Fruit fly (Drosophila melanogaster) whole organism, embryonic: Measurements from ENCODE around the gene PGAP1.

ENCODE experiments used
- Ada2b ChIP-seq: fragments of 200-800 bp; sonication (Bioruptor generic); IDR thresholded peaks from 2 replicates; pipeline ENCODE4 v1.3.6; 2022; ENCODE audit warnings: missing biosample characterization, missing genetic modification characterization
- CG10267 ChIP-seq: fragments of 200-800 bp; sonication (Bioruptor generic); optimal IDR thresholded peaks from 2 replicates; lab custom pipeline; 2018; ENCODE audit warnings: missing biosample characterization, mild to moderate bottlenecking, missing genetic modification characterization, moderate library complexity
- CG10366 ChIP-seq: fragments of 200-800 bp; sonication (Bioruptor generic); IDR thresholded peaks from 2 replicates; pipeline ENCODE4 v1.3.6; 2022; ENCODE audit warnings: missing biosample characterization, missing genetic modification characterization
- CG11093 ChIP-seq: fragments of 200-800 bp; sonication (Bioruptor generic); IDR thresholded peaks from 3 replicates; pipeline ENCODE4 v1.3.6; 2022; ENCODE audit warnings: missing biosample characterization, missing genetic modification characterization
- CG11696 ChIP-seq: fragments of 200-800 bp; sonication (Bioruptor generic); IDR thresholded peaks from 2 replicates; pipeline ENCODE4 v1.3.6; 2022; ENCODE audit warnings: missing biosample characterization, missing genetic modification characterization
- CG15073 ChIP-seq: fragments of 200-800 bp; sonication (Bioruptor generic); optimal IDR thresholded peaks from 2 replicates; lab custom pipeline; 2016; ENCODE audit warnings: missing biosample characterization, missing genetic modification characterization
- CG15601 ChIP-seq: fragments of 200-800 bp; sonication (Bioruptor generic); optimal IDR thresholded peaks from 3 replicates; lab custom pipeline; 2019; ENCODE audit warnings: missing biosample characterization, mild to moderate bottlenecking, missing genetic modification characterization, moderate library complexity
- CG1602 ChIP-seq: fragments of 200-800 bp; sonication (Bioruptor generic); optimal IDR thresholded peaks from 3 replicates; lab custom pipeline; 2016; ENCODE audit warnings: missing biosample characterization, missing genetic modification characterization
- CG1647 ChIP-seq: fragments of 200-800 bp; sonication (Bioruptor generic); optimal IDR thresholded peaks from 3 replicates; lab custom pipeline; 2016; ENCODE audit warnings: missing biosample characterization, missing genetic modification characterization
- CG16863 ChIP-seq: fragments of 200-800 bp; sonication (Bioruptor generic); optimal IDR thresholded peaks from 3 replicates; lab custom pipeline; 2016; ENCODE audit warnings: missing biosample characterization, missing genetic modification characterization
- CG17612 ChIP-seq: fragments of 200-800 bp; sonication (Bioruptor generic); IDR thresholded peaks from 2 replicates; pipeline ENCODE4 v1.3.6; 2022; ENCODE audit warnings: missing biosample characterization, missing genetic modification characterization
- CG17912 ChIP-seq: fragments of 200-800 bp; sonication (Bioruptor generic); optimal IDR thresholded peaks from 2 replicates; lab custom pipeline; 2018; ENCODE audit warnings: missing biosample characterization, mild to moderate bottlenecking, missing genetic modification characterization
- CG2678 ChIP-seq: fragments of 200-800 bp; sonication (Bioruptor generic); optimal IDR thresholded peaks from 3 replicates; lab custom pipeline; 2019; ENCODE audit warnings: missing biosample characterization, mild to moderate bottlenecking, missing genetic modification characterization, moderate library complexity
- CG4360 ChIP-seq: fragments of 200-800 bp; sonication (Bioruptor generic); IDR thresholded peaks from 2 replicates; pipeline ENCODE4 v1.3.6; 2022; ENCODE audit warnings: missing biosample characterization, missing genetic modification characterization
- CG43689 ChIP-seq: fragments of 200-800 bp; sonication (Bioruptor generic); IDR thresholded peaks from 2 replicates; pipeline ENCODE4 v1.3.6; 2022; ENCODE audit warnings: missing biosample characterization, missing genetic modification characterization
- CG4404 ChIP-seq: fragments of 200-800 bp; sonication (Bioruptor generic); IDR thresholded peaks from 2 replicates; pipeline ENCODE4 v1.3.6; 2022; ENCODE audit warnings: missing biosample characterization, missing genetic modification characterization
- CG6175 ChIP-seq: fragments of 200-800 bp; sonication (Bioruptor generic); IDR thresholded peaks from 3 replicates; pipeline ENCODE4 v1.3.6; 2022; ENCODE audit warnings: missing biosample characterization, missing genetic modification characterization
- CG6854 ChIP-seq: fragments of 200-800 bp; sonication (Bioruptor generic); optimal IDR thresholded peaks from 3 replicates; lab custom pipeline; 2017; ENCODE audit warnings: missing biosample characterization, mild to moderate bottlenecking, missing genetic modification characterization
- Dfd ChIP-seq, 2 experiments: fragments of >200 bp; optimal IDR thresholded peaks; 2 replicates each; lab custom pipeline; 2017; ENCODE audit warnings: missing biosample characterization in 2 of 2, missing genetic modification characterization in 2 of 2
- Dip2 ChIP-seq: fragments of 200-800 bp; sonication (Bioruptor generic); IDR thresholded peaks from 2 replicates; pipeline ENCODE4 v1.3.6; 2022; ENCODE audit warnings: missing biosample characterization, missing genetic modification characterization
- Dref ChIP-seq: fragments of 200-800 bp; sonication (Bioruptor generic); IDR thresholded peaks from 2 replicates; pipeline ENCODE4 v1.3.6; 2022; ENCODE audit warnings: missing biosample characterization, missing genetic modification characterization
- ERR ChIP-seq: fragments of 200-800 bp; sonication (Bioruptor generic); optimal IDR thresholded peaks from 2 replicates; lab custom pipeline; 2016; ENCODE audit warnings: missing biosample characterization, missing genetic modification characterization
- Fer2 ChIP-seq: fragments of 200-800 bp; sonication (Bioruptor generic); optimal IDR thresholded peaks from 2 replicates; lab custom pipeline; 2018; ENCODE audit warnings: missing biosample characterization, mild to moderate bottlenecking, missing genetic modification characterization, moderate library complexity
- GATAe ChIP-seq: fragments of 200-800 bp; sonication (Bioruptor generic); conservative IDR thresholded peaks from 2 replicates; pipeline ENCODE4 v1.3.6; 2022; ENCODE audit warnings: missing biosample characterization, missing genetic modification characterization
- Hand ChIP-seq: fragments of 200-800 bp; sonication (Bioruptor generic); optimal IDR thresholded peaks from 2 replicates; lab custom pipeline; 2017; ENCODE audit warnings: mild to moderate bottlenecking, missing biosample characterization, missing genetic modification reagents, missing genetic modification characterization
- Nf-YB ChIP-seq: fragments of 200-800 bp; sonication (Bioruptor generic); optimal IDR thresholded peaks from 3 replicates; lab custom pipeline; 2019; ENCODE audit warnings: missing biosample characterization, mild to moderate bottlenecking, missing genetic modification characterization, moderate library complexity
- Oaz ChIP-seq: fragments of 200-800 bp; sonication (Bioruptor generic); IDR thresholded peaks from 2 replicates; pipeline ENCODE4 v1.3.6; 2022; ENCODE audit warnings: missing biosample characterization, missing genetic modification characterization
- Vsx1 ChIP-seq: fragments of 200-800 bp; sonication (Bioruptor generic); optimal IDR thresholded peaks from 2 replicates; lab custom pipeline; 2017; ENCODE audit warnings: missing biosample characterization, mild to moderate bottlenecking, missing genetic modification characterization, missing genetic modification reagents
- br ChIP-seq: fragments of >200 bp; optimal IDR thresholded peaks from 2 replicates; lab custom pipeline; 2017
- crc ChIP-seq: fragments of 200-800 bp; sonication (Bioruptor generic); optimal IDR thresholded peaks from 2 replicates; lab custom pipeline; 2016; ENCODE audit warnings: missing biosample characterization, missing genetic modification characterization
- danr ChIP-seq: fragments of 200-800 bp; sonication (Bioruptor generic); IDR thresholded peaks from 2 replicates; pipeline ENCODE4 v1.3.6; 2022; ENCODE audit warnings: missing biosample characterization, missing genetic modification characterization
- dmrt99B ChIP-seq: fragments of 200-800 bp; sonication (Bioruptor generic); optimal IDR thresholded peaks from 2 replicates; lab custom pipeline; 2018; ENCODE audit warnings: missing biosample characterization, mild to moderate bottlenecking, missing genetic modification characterization, moderate library complexity
- ems ChIP-seq: fragments of 200-800 bp; sonication (Bioruptor generic); optimal IDR thresholded peaks from 3 replicates; lab custom pipeline; 2016; ENCODE audit warnings: missing biosample characterization, missing genetic modification characterization
- fu2 ChIP-seq: fragments of 200-800 bp; sonication (Bioruptor generic); optimal IDR thresholded peaks from 2 replicates; lab custom pipeline; 2016; ENCODE audit warnings: missing biosample characterization, missing genetic modification characterization
- gcm2 ChIP-seq: fragments of 200-800 bp; sonication (Bioruptor generic); optimal IDR thresholded peaks from 2 replicates; lab custom pipeline; 2016; ENCODE audit warnings: missing biosample characterization, missing genetic modification characterization
- gt ChIP-seq: fragments of 200-800 bp; sonication (Bioruptor generic); IDR thresholded peaks from 2 replicates; pipeline ENCODE4 v1.3.6; 2022; ENCODE audit warnings: missing biosample characterization, missing genetic modification characterization
- hb ChIP-seq: fragments of 200-800 bp; sonication (Bioruptor generic); IDR thresholded peaks from 3 replicates; pipeline ENCODE4 v1.3.6; 2022; ENCODE audit warnings: missing biosample characterization, missing genetic modification characterization; ENCODE audit not compliant: partially characterized antibody
- lab ChIP-seq: fragments of 200-800 bp; sonication (Bioruptor generic); optimal IDR thresholded peaks from 3 replicates; lab custom pipeline; 2017; ENCODE audit warnings: missing biosample characterization, missing genetic modification characterization, mild to moderate bottlenecking, moderate library complexity, missing genetic modification reagents
- mirr ChIP-seq: fragments of 200-800 bp; sonication (Bioruptor generic); optimal IDR thresholded peaks from 3 replicates; lab custom pipeline; 2018; ENCODE audit warnings: missing biosample characterization, mild to moderate bottlenecking, missing genetic modification characterization
- nerfin-1 ChIP-seq: fragments of 200-800 bp; sonication (Bioruptor generic); optimal IDR thresholded peaks from 3 replicates; lab custom pipeline; 2019; ENCODE audit warnings: missing biosample characterization, mild to moderate bottlenecking, missing genetic modification characterization, moderate library complexity
- pb ChIP-seq: fragments of 200-800 bp; sonication (Bioruptor generic); optimal IDR thresholded peaks from 3 replicates; lab custom pipeline; 2016; ENCODE audit warnings: missing biosample characterization, missing genetic modification characterization
- pfk ChIP-seq: fragments of 200-800 bp; sonication (Bioruptor generic); optimal IDR thresholded peaks from 2 replicates; lab custom pipeline; 2018; ENCODE audit warnings: missing biosample characterization, mild to moderate bottlenecking, missing genetic modification characterization, moderate library complexity
- pum ChIP-seq: fragments of 200-800 bp; sonication (Bioruptor generic); optimal IDR thresholded peaks from 2 replicates; lab custom pipeline; 2016; ENCODE audit warnings: missing biosample characterization, missing genetic modification characterization
- repo ChIP-seq: fragments of 200-800 bp; sonication (Bioruptor generic); optimal IDR thresholded peaks from 2 replicates; lab custom pipeline; 2016; ENCODE audit warnings: missing biosample characterization, missing genetic modification characterization
- seq ChIP-seq: fragments of 200-800 bp; sonication (Bioruptor generic); IDR thresholded peaks from 2 replicates; pipeline ENCODE4 v1.3.6; 2022; ENCODE audit warnings: missing biosample characterization, missing genetic modification characterization
- tin ChIP-seq: fragments of 200-800 bp; sonication (Bioruptor generic); optimal IDR thresholded peaks from 3 replicates; lab custom pipeline; 2016; ENCODE audit warnings: missing biosample characterization, missing genetic modification characterization
- usp ChIP-seq: fragments of >200 bp; optimal IDR thresholded peaks from 2 replicates; lab custom pipeline; 2017; ENCODE audit warnings: missing biosample characterization, missing genetic modification characterization
- vnd ChIP-seq: fragments of 200-800 bp; sonication (Bioruptor generic); IDR thresholded peaks from 3 replicates; pipeline ENCODE4 v1.3.6; 2022; ENCODE audit warnings: missing biosample characterization, missing genetic modification characterization; ENCODE audit not compliant: partially characterized antibody
- wor ChIP-seq: fragments of 200-800 bp; sonication (Bioruptor generic); IDR thresholded peaks from 2 replicates; pipeline ENCODE4 v1.3.6; 2022; ENCODE audit warnings: missing biosample characterization, missing genetic modification characterization
- yki ChIP-seq: fragments of >200 bp; optimal IDR thresholded peaks from 3 replicates; lab custom pipeline; 2018
- z ChIP-seq: fragments of 200-800 bp; sonication (Bioruptor generic); IDR thresholded peaks from 3 replicates; pipeline ENCODE4 v1.3.6; 2022; ENCODE audit warnings: missing biosample characterization, missing genetic modification characterization

The PGAP1 gene

dm6 chrX:5735268-5735941 lies 46.1 kb upstream of the PGAP1 start (continued):
- TF ChIP-seq pfk (GFP tag; lab: Kevin White, UChicago) (no peak), pum (peak; percentile 60), Dfd (GFP tag; optimal IDR thresholded peaks at IDR 0.05; lab: Kevin White, UChicago) (no peak), lab (GFP tag; lab: Kevin White, UChicago) (peak; percentile 87), gt (GFP tag; lab: Robert Waterston, UW) (no peak), CG10366 (GFP tag; lab: Robert Waterston, UW) (peak; percentile 78), z (GFP tag; lab: Robert Waterston, UW) (no peak), Ada2b (GFP tag; lab: Robert Waterston, UW) (peak; percentile 85), pb (GFP tag; lab: Kevin White, UChicago) (no peak), CG10267 (tag; lab: Kevin White, UChicago) (peak; percentile 53), CG4404 (GFP tag; lab: Robert Waterston, UW) (peak; percentile 47), CG6175 (GFP tag; lab: Robert Waterston, UW) (0 out of 3 replicates have a peak, but pooled peaks have one; percentile 25), gcm2 (GFP tag; lab: Kevin White, UChicago) (no peak), nerfin-1 (tag; lab: Kevin White, UChicago) (peak; percentile 42), dmrt99B (tag; lab: Kevin White, UChicago) (peak; percentile 86), Dref (GFP tag; lab: Robert Waterston, UW) (no peak), CG15073 (GFP tag; lab: Kevin White, UChicago) (no peak), vnd (GFP tag; lab: Robert Waterston, UW) (no peak), Vsx1 (GFP tag; lab: Kevin White, UChicago) (peak; percentile 25), crc (peak; percentile 24), Hand (GFP tag; lab: Kevin White, UChicago) (peak; percentile 59), ERR (GFP tag; lab: Kevin White, UChicago) (peak; percentile 33), CG1602 (GFP tag; lab: Kevin White, UChicago) (peak; percentile 59), mirr (GFP tag; lab: Kevin White, UChicago) (no peak), wor (GFP tag; lab: Robert Waterston, UW) (no peak), CG11093 (GFP tag; lab: Robert Waterston, UW) (peak; percentile 41; the same call in 1 of the 3 replicates), CG17612 (GFP tag; lab: Robert Waterston, UW) (peak; percentile 15; the same call in 1 of the 2 replicates), CG6854 (peak; percentile 2), GATAe (GFP tag; lab: Robert Waterston, UW) (0 out of 2 replicates have a peak, but pooled peaks have one; percentile 14), hb (GFP tag; lab: Robert Waterston, UW) (no peak), CG2678 (tag; lab: Kevin White, UChicago) (peak; percentile 82), CG17912 (GFP tag; lab: Kevin White, UChicago) (no peak), Oaz (GFP tag; lab: Robert Waterston, UW) (0 out of 2 replicates have a peak, but pooled peaks have one; percentile 19), repo (GFP tag; lab: Kevin White, UChicago) (no peak), yki (lab: Kevin White, UChicago) (no peak), CG4360 (GFP tag; lab: Robert Waterston, UW) (no peak), danr (GFP tag; lab: Robert Waterston, UW) (no peak), Nf-YB (GFP tag; lab: Kevin White, UChicago) (peak; percentile 50), CG11696 (peak; percentile 66), seq (GFP tag; lab: Robert Waterston, UW) (peak; percentile 71), CG1647 (GFP tag; lab: Kevin White, UChicago) (peak; percentile 29), Fer2 (tag; lab: Kevin White, UChicago) (peak; percentile 36), usp (GFP tag; lab: Kevin White, UChicago) (no peak), fu2 (peak; percentile 26), br (lab: Kevin White, UChicago) (no peak), CG43689 (GFP tag; lab: Robert Waterston, UW) (0 out of 2 replicates have a peak, but pooled peaks have one; percentile 14), CG15601 (tag; lab: Kevin White, UChicago) (peak; percentile 62), CG16863 (GFP tag; lab: Kevin White, UChicago) (peak; percentile 44), Dip2 (GFP tag; lab: Robert Waterston, UW) (no peak), ems (GFP tag; lab: Kevin White, UChicago) (peak; percentile 51), tin (GFP tag; lab: Kevin White, UChicago) (peak; percentile 61)
